Worm (Caenorhabditis elegans) whole organism, L4/young adult: Measurements from ENCODE around the gene paqr-1.

ENCODE experiments used
- W03F9.2 ChIP-seq: fragments of 150-350 bp; optimal IDR thresholded peaks from 2 replicates; lab custom pipeline; 2014; ENCODE audit warnings: missing biosample characterization, missing genetic modification characterization
- him-1 ChIP-seq: sonication (generic microtip); optimal IDR thresholded peaks from 2 replicates; lab custom pipeline; 2016; ENCODE audit warnings: missing genotype, missing genetic modification reagents, missing genetic modification characterization, missing compliant biosample characterization

ce11 chrIV:6552036-6552435, 3.2 kb downstream of the paqr-1 start:
- no peak for TF ChIP-seq him-1
- TF ChIP-seq W03F9.2 (tag; lab: Kevin White, UChicago): no peak
